Worm (Caenorhabditis elegans) whole organism, L3 larva: ENCODE results near the gene C04E7.1.

Experiments used
- R02D3.7 ChIP-seq: fragments of 150-350 bp; optimal IDR thresholded peaks from 2 replicates; lab custom pipeline; 2014; ENCODE audit warnings: missing biosample characterization, missing genetic modification characterization
- ZK546.5 ChIP-seq: sonication (generic microtip); optimal IDR thresholded peaks from 2 replicates; lab custom pipeline; 2017; ENCODE audit warnings: missing biosample characterization, missing genetic modification characterization
- aly-2 ChIP-seq: fragments of 150-350 bp; optimal IDR thresholded peaks from 2 replicates; lab custom pipeline; 2014; ENCODE audit warnings: missing biosample characterization, missing genetic modification characterization
- ama-1 ChIP-seq: fragments of 150-350 bp; optimal IDR thresholded peaks from 2 replicates; lab custom pipeline; 2018
- ceh-82 ChIP-seq: fragments of 150-350 bp; optimal IDR thresholded peaks from 2 replicates; lab custom pipeline; 2014; ENCODE audit warnings: missing biosample characterization, missing genetic modification characterization
- ceh-9 ChIP-seq: sonication (generic microtip); optimal IDR thresholded peaks from 2 replicates; lab custom pipeline; 2018; ENCODE audit warnings: missing biosample characterization, missing genetic modification characterization
- daf-12 ChIP-seq: fragments of 150-350 bp; optimal IDR thresholded peaks from 2 replicates; lab custom pipeline; 2014; ENCODE audit warnings: missing biosample characterization, missing genetic modification reagents, missing genetic modification characterization
- egl-27 ChIP-seq: sonication (generic microtip); optimal IDR thresholded peaks from 4 replicates; lab custom pipeline; 2017; ENCODE audit warnings: missing biosample characterization, missing genetic modification reagents, missing genetic modification characterization
- egl-5 ChIP-seq: fragments of 150-350 bp; optimal IDR thresholded peaks from 2 replicates; lab custom pipeline; 2017; ENCODE audit warnings: missing biosample characterization, missing genetic modification reagents, missing genetic modification characterization, inconsistent platforms
- fkh-10 ChIP-seq: sonication (generic microtip); optimal IDR thresholded peaks from 2 replicates; lab custom pipeline; 2017; ENCODE audit warnings: missing biosample characterization, missing genetic modification reagents, missing genetic modification characterization
- fkh-2 ChIP-seq: fragments of 150-350 bp; optimal IDR thresholded peaks from 2 replicates; lab custom pipeline; 2014; ENCODE audit warnings: missing biosample characterization, missing genetic modification reagents, missing genetic modification characterization
- mdl-1 ChIP-seq: fragments of 150-350 bp; optimal IDR thresholded peaks from 2 replicates; lab custom pipeline; 2014; ENCODE audit warnings: missing biosample characterization, missing genetic modification characterization
- nfya-1 ChIP-seq: sonication (generic microtip); optimal IDR thresholded peaks from 2 replicates; lab custom pipeline; 2017; ENCODE audit warnings: missing genetic modification characterization, mild to moderate bottlenecking, missing compliant biosample characterization, antibody characterized with exemption, moderate library complexity; ENCODE audit not compliant: insufficient read depth
- nhr-25 ChIP-seq: sonication (generic microtip); optimal IDR thresholded peaks from 2 replicates; lab custom pipeline; 2017; ENCODE audit warnings: missing biosample characterization, missing genetic modification characterization
- nhr-43 ChIP-seq: sonication (generic microtip); optimal IDR thresholded peaks from 2 replicates; lab custom pipeline; 2016; ENCODE audit warnings: mild to moderate bottlenecking, missing genetic modification characterization, missing compliant biosample characterization; ENCODE audit not compliant: poor library complexity, severe bottlenecking
- pqm-1 ChIP-seq: fragments of 150-350 bp; optimal IDR thresholded peaks from 2 replicates; lab custom pipeline; 2017; ENCODE audit warnings: missing biosample characterization, missing genetic modification characterization, inconsistent platforms
- sea-2 ChIP-seq: fragments of 150-350 bp; sonication (generic microtip); optimal IDR thresholded peaks from 4 replicates; lab custom pipeline; 2014; ENCODE audit warnings: missing biosample characterization, missing genetic modification reagents, missing genetic modification characterization
- snpc-4 ChIP-seq: fragments of 150-350 bp; optimal IDR thresholded peaks from 2 replicates; lab custom pipeline; 2014; ENCODE audit warnings: missing biosample characterization, missing genetic modification characterization
- zag-1 ChIP-seq: fragments of 150-350 bp; optimal IDR thresholded peaks from 2 replicates; lab custom pipeline; 2014; ENCODE audit warnings: missing biosample characterization, missing genetic modification characterization
- ztf-11 ChIP-seq: fragments of 150-350 bp; optimal IDR thresholded peaks from 2 replicates; lab custom pipeline; 2014; ENCODE audit warnings: missing biosample characterization, missing genetic modification characterization

Gene C04E7.1

ce11 chrX:404597-404996, 46.7 kb downstream of the C04E7.1 start, which contains the start of gene R04A9.1:
R04A9.1 (plus strand) TSS chrX:404897.
- no peak for TF ChIP-seq egl-27 (tag; lab: Kevin White, UChicago)
- TF ChIP-seq mdl-1, result no peak
- TF ChIP-seq nfya-1, result no peak
- no peak for TF ChIP-seq ceh-9 (tag; lab: Kevin White, UChicago)
- TF ChIP-seq R02D3.7 (tag; lab: Kevin White, UChicago), result no peak
- TF ChIP-seq ama-1 (lab: Kevin White, UChicago), result no peak
- TF ChIP-seq ztf-11 (tag; lab: Kevin White, UChicago), result no peak
- no peak for TF ChIP-seq nhr-25
- TF ChIP-seq nhr-43 (tag; lab: Kevin White, UChicago), result no peak
- TF ChIP-seq egl-5, result no peak
- TF ChIP-seq snpc-4 (tag; lab: Kevin White, UChicago), result no peak
- TF ChIP-seq aly-2 (tag; lab: Kevin White, UChicago), result no peak
- TF ChIP-seq sea-2, result no peak
- no peak for TF ChIP-seq pqm-1 (tag; lab: Kevin White, UChicago)
- TF ChIP-seq zag-1, result no peak
- TF ChIP-seq ZK546.5 (tag; lab: Kevin White, UChicago), result no peak
- no peak for TF ChIP-seq fkh-2 (tag; lab: Kevin White, UChicago)
- no peak for TF ChIP-seq daf-12 (tag; lab: Kevin White, UChicago)
- TF ChIP-seq ceh-82 (tag; lab: Kevin White, UChicago), result no peak
- TF ChIP-seq fkh-10, result no peak
